Fruit fly (Drosophila melanogaster): ENCODE results near the gene CG5860.

CG5860 gene

DNA sequence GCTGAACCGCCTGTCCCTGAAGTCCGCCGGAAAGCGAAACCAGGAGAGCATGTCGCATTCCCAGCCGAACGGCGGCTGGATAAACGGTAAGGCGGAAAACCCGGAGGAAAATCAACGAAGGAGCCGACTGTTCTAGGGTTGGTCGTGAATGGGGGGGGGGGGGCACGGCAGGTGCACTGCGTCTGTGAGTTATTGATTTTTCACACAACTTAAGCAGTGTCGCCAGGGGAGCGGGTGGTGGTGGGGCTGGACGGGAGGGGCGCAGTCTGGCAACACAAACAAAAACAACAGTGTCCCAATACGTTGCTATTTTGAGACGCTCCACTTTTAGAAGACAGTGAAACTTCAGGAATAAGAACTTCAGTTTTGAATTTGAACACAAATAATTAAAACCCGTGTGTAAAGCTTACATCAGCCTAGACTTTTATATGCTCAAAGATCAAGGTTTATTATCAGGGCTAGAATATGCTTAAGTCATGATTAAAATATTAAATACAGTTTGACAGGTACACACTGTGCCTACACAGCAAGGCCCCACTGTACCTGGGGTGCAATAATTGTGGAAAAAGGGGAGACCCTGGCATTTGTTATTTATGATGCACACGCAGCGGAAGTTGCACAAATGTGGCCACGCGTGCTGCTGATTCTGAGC, 23.1 kb upstream of the CG5860 start (continued):
- TF ChIP-seq CG31224 (GFP tag; IDR thresholded peaks at IDR 0.05) (no peak; the same call in 1 of the 2 replicates), Lim3 (GFP tag; IDR thresholded peaks at IDR 0.05) (peak; percentile 52; the same call in 1 of the 2 replicates), NC2α (GFP tag; optimal IDR thresholded peaks at IDR 0.05) (peak; percentile 21), ap (GFP tag; IDR thresholded peaks at IDR 0.05) (peak; percentile 67), org-1 (GFP tag; optimal IDR thresholded peaks at IDR 0.05) (peak; percentile 8), Neu2 (GFP tag; optimal IDR thresholded peaks at IDR 0.05; ENCODE audit: borderline replicate concordance) (no peak), ash1 (GFP tag; optimal IDR thresholded peaks at IDR 0.05) (no peak), Ets97D (GFP tag; optimal IDR thresholded peaks at IDR 0.05) (no peak), lola (GFP tag; optimal IDR thresholded peaks at IDR 0.05) (peak in 1 of 3 experiments; percentile 51), fd64A (GFP tag; optimal IDR thresholded peaks at IDR 0.05) (peak; percentile 57), CG16863 (GFP tag; optimal IDR thresholded peaks at IDR 0.05) (peak; percentile 36), CG15696 (tag; optimal IDR thresholded peaks at IDR 0.05) (peak; percentile 42), luna (GFP tag; optimal IDR thresholded peaks at IDR 0.05) (no peak), Sry-β (GFP tag; optimal IDR thresholded peaks at IDR 0.05) (no peak), klu (GFP tag; IDR thresholded peaks at IDR 0.05) (no peak), az2 (GFP tag; optimal IDR thresholded peaks at IDR 0.05) (peak; percentile 67), jumu (GFP tag; optimal IDR thresholded peaks at IDR 0.05) (peak; percentile 27), HLH54F (GFP tag; optimal IDR thresholded peaks at IDR 0.05) (peak; percentile 21), CG30020 (tag; optimal IDR thresholded peaks at IDR 0.05) (no peak), tx (GFP tag; optimal IDR thresholded peaks at IDR 0.05) (no peak), CrebB (tag; optimal IDR thresholded peaks at IDR 0.05) (no peak), CG2120 (GFP tag; optimal IDR thresholded peaks at IDR 0.05) (peak; percentile 30), CG11456 (GFP tag; IDR thresholded peaks at IDR 0.05) (0 out of 3 replicates have a peak, but pooled peaks have one; percentile 24), HmgZ (tag; optimal IDR thresholded peaks at IDR 0.05) (no peak), C15 (GFP tag; IDR thresholded peaks at IDR 0.05) (no peak; the same call in 2 of the 3 replicates), CG6689 (GFP tag; IDR thresholded peaks at IDR 0.05) (peak; percentile 74), tna (GFP tag; IDR thresholded peaks at IDR 0.05; ENCODE audit: partially characterized antibody) (no peak), esg (GFP tag; conservative IDR thresholded peaks at IDR 0.05) (peak; percentile 80), croc (GFP tag; conservative IDR thresholded peaks at IDR 0.05) (peak; percentile 64), CG4282 (GFP tag; optimal IDR thresholded peaks at IDR 0.05) (no peak), grau (tag; optimal IDR thresholded peaks at IDR 0.05) (peak; percentile 95), CG17328 (GFP tag; IDR thresholded peaks at IDR 0.05) (peak; percentile 84), bsh (GFP tag; optimal IDR thresholded peaks at IDR 0.05) (peak; percentile 60 to 84), CG12391 (tag; optimal IDR thresholded peaks at IDR 0.05) (peak; percentile 65), GATAe (GFP tag; conservative IDR thresholded peaks at IDR 0.05) (no peak), tup (GFP tag; optimal IDR thresholded peaks at IDR 0.05) (no peak), CG7987 (GFP tag; optimal IDR thresholded peaks at IDR 0.05) (no peak), HmgD (GFP tag; optimal IDR thresholded peaks at IDR 0.05) (no peak), caup (GFP tag; optimal IDR thresholded peaks at IDR 0.05; ENCODE audit: severe bottlenecking) (peak; percentile 45), psq (GFP tag; optimal IDR thresholded peaks at IDR 0.05) (no peak), Sin3A (optimal IDR thresholded peaks at IDR 0.05) (no peak), p53 (GFP tag; optimal IDR thresholded peaks at IDR 0.05) (no peak), Mad (GFP tag; optimal IDR thresholded peaks at IDR 0.05) (no peak), CG10543 (GFP tag; optimal IDR thresholded peaks at IDR 0.05) (no peak), Hr78 (GFP tag; optimal IDR thresholded peaks at IDR 0.05) (peak in 1 of 2 experiments; percentile 29), sqz (GFP tag; optimal IDR thresholded peaks at IDR 0.05) (peak; percentile 17), CG10147 (GFP tag; optimal IDR thresholded peaks at IDR 0.05) (peak; percentile 45), seq (GFP tag; IDR thresholded peaks at IDR 0.05) (peak; percentile 49; the same call in 1 of the 2 replicates), Hr39 (optimal IDR thresholded peaks at IDR 0.05) (no peak), CG7839 (tag; optimal IDR thresholded peaks at IDR 0.05) (peak; percentile 73)

Measured in whole organism, embryonic.